Fruit fly (Drosophila melanogaster) whole organism, embryonic: ENCODE data around the gene Klp10A.

Source experiments
- CHES-1-like ChIP-seq: fragments of 200-800 bp; sonication (Bioruptor generic); optimal IDR thresholded peaks from 2 replicates; lab custom pipeline; 2016; ENCODE audit warnings: missing biosample characterization, missing genetic modification characterization
- TFAM ChIP-seq: fragments of 200-800 bp; sonication (Bioruptor generic); optimal IDR thresholded peaks from 2 replicates; lab custom pipeline; 2017; ENCODE audit warnings: missing biosample characterization, missing genetic modification characterization, inconsistent platforms
- repo ChIP-seq: fragments of 200-800 bp; sonication (Bioruptor generic); optimal IDR thresholded peaks from 2 replicates; lab custom pipeline; 2016; ENCODE audit warnings: missing biosample characterization, missing genetic modification characterization

DNA sequence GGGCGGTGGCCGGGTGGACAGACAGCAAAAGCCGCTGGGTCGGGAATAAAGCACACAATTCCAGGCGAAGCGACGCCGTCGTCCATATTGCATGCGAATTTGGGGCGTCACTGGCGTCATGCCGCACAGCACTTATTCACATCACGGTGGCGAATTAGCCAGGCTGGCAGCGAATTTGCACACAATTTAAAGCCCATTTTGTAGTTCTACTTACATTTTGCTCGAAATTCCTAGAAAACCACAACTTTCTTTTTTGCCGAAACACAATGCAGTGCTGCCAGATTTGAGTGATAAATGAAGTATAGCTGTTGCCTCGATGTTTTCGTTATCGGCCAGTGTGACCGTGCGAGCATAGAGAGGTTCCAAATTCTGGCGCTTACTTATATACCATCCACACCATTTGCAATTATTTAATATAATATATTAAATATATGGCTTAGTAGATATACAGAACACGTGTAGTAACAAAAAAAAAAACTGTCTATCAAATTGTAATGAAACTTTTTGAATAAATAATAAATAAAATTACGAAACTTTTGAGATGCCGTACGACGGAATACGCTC lies 11.4 kb upstream of the Klp10A start, which contains the start of gene Ran:
- TF ChIP-seq CHES-1-like (GFP tag; lab: Kevin White, UChicago), result no peak
- TF ChIP-seq repo (GFP tag; lab: Kevin White, UChicago), result no peak
- TF ChIP-seq TFAM, result no peak
